Worm (Caenorhabditis elegans): ENCODE data around the gene pigx-1.

ce11 chrX:1068986-1069385 is 27.8 kb downstream of the pigx-1 start, which contains the start of gene mksr-1:
- no peak for TF ChIP-seq snpc-4 (tag; optimal IDR thresholded peaks at IDR 0.05)
- no peak for TF ChIP-seq ces-1 (GFP tag; optimal IDR thresholded peaks at IDR 0.05)
